Fruit fly (Drosophila melanogaster): ENCODE data around the gene CG31798.

dm6 chr2L:19422642-19423041 is 28.7 kb downstream of the CG31798 start:
- TF ChIP-seq rn (GFP tag; IDR thresholded peaks at IDR 0.05) (no peak), CG9948 (tag; optimal IDR thresholded peaks at IDR 0.05) (no peak), CG32121 (GFP tag; IDR thresholded peaks at IDR 0.05) (no peak), D1 (tag; optimal IDR thresholded peaks at IDR 0.05) (no peak), Snoo (tag; optimal IDR thresholded peaks at IDR 0.05) (no peak), Pif1B (GFP tag; optimal IDR thresholded peaks at IDR 0.05) (no peak), CG13204 (GFP tag; optimal IDR thresholded peaks at IDR 0.05) (no peak), CG34367 (tag; optimal IDR thresholded peaks at IDR 0.05) (no peak), CG15710 (tag; optimal IDR thresholded peaks at IDR 0.05) (no peak), CG8301 (tag; optimal IDR thresholded peaks at IDR 0.05) (no peak), CG10348 (GFP tag; IDR thresholded peaks at IDR 0.05) (no peak), gl (tag; optimal IDR thresholded peaks at IDR 0.05) (no peak), Ets98B (GFP tag; IDR thresholded peaks at IDR 0.05) (no peak), CG8159 (tag; optimal IDR thresholded peaks at IDR 0.05) (no peak)

Measured in whole organism, pupa.